Worm (Caenorhabditis elegans) whole organism, young adult: ENCODE results near the gene lin-40.

Experiments
- Y67H2A.10 ChIP-seq: fragments of 200-800 bp; sonication (Bioruptor generic); conservative IDR thresholded peaks from 2 replicates; pipeline ENCODE4 v1.3.6; 2022; ENCODE audit warnings: missing genetic modification reagents, missing genetic modification characterization, missing compliant biosample characterization
- dpl-1 ChIP-seq: fragments of 150-350 bp; optimal IDR thresholded peaks from 2 replicates; lab custom pipeline; 2014; ENCODE audit warnings: missing biosample characterization, missing genetic modification reagents, missing genetic modification characterization
- fkh-3 ChIP-seq: sonication (generic microtip); optimal IDR thresholded peaks from 2 replicates; lab custom pipeline; 2016; ENCODE audit warnings: mild to moderate bottlenecking, missing genetic modification characterization, missing compliant biosample characterization
- lin-35 ChIP-seq, 3 experiments: fragments of 150-350 bp in 2 of 3; sonication (generic microtip) in 1 of 3; optimal IDR thresholded peaks; 2 replicates each; lab custom pipeline; 2014 to 2018; ENCODE audit warnings: missing biosample characterization in 3 of 3, missing genetic modification characterization in 3 of 3, missing genetic modification reagents in 3 of 3
- lin-54 ChIP-seq: fragments of 200-800 bp; sonication (Bioruptor generic); optimal IDR thresholded peaks from 2 replicates; lab custom pipeline; 2018; ENCODE audit warnings: mild to moderate bottlenecking, missing genetic modification characterization, missing compliant biosample characterization
- nhr-179 ChIP-seq: sonication (generic microtip); optimal IDR thresholded peaks from 2 replicates; lab custom pipeline; 2016; ENCODE audit warnings: mild to moderate bottlenecking, missing genetic modification characterization, missing compliant biosample characterization
- ztf-26 ChIP-seq: sonication (generic microtip); optimal IDR thresholded peaks from 2 replicates; lab custom pipeline; 2017; ENCODE audit warnings: missing genetic modification characterization, missing compliant biosample characterization

ce11 chrV:3706893-3707292 is 2.1 kb downstream of the lin-40 start:
- TF ChIP-seq fkh-3 (tag; lab: Kevin White, UChicago) (no peak), nhr-179 (tag; lab: Kevin White, UChicago) (no peak), lin-54 (no peak), Y67H2A.10 (GFP tag; lab: Robert Waterston, UW) (no peak), ztf-26 (no peak), lin-35 (GFP tag; optimal IDR thresholded peaks at IDR 0.05; lab: Kevin White, UChicago) (no peak), dpl-1 (no peak)
